Fruit fly (Drosophila melanogaster) whole organism, embryonic: ENCODE data around the gene CG6470.

Experiments
- Blimp-1 ChIP-seq: fragments of 200-800 bp; sonication (Bioruptor generic); optimal IDR thresholded peaks from 3 replicates; lab custom pipeline; 2018; ENCODE audit warnings: missing biosample characterization, missing genetic modification characterization, mild to moderate bottlenecking, moderate library complexity, missing genetic modification reagents
- CG10267 ChIP-seq: fragments of 200-800 bp; sonication (Bioruptor generic); optimal IDR thresholded peaks from 2 replicates; lab custom pipeline; 2018; ENCODE audit warnings: missing biosample characterization, mild to moderate bottlenecking, missing genetic modification characterization, moderate library complexity
- CG10959 ChIP-seq: fragments of 200-800 bp; sonication (Bioruptor generic); IDR thresholded peaks from 2 replicates; pipeline ENCODE4 v1.3.6; 2022; ENCODE audit warnings: missing biosample characterization, missing genetic modification characterization
- CG10979 ChIP-seq: fragments of 200-800 bp; sonication (Bioruptor generic); optimal IDR thresholded peaks from 2 replicates; lab custom pipeline; 2018; ENCODE audit warnings: missing biosample characterization, mild to moderate bottlenecking, missing genetic modification characterization, moderate library complexity
- CG11456 ChIP-seq: fragments of 200-800 bp; sonication (Bioruptor generic); IDR thresholded peaks from 3 replicates; pipeline ENCODE4 v1.3.6; 2022; ENCODE audit warnings: missing biosample characterization, missing genetic modification characterization
- CG12236 ChIP-seq: fragments of 200-800 bp; sonication (Bioruptor generic); optimal IDR thresholded peaks from 2 replicates; lab custom pipeline; 2016; ENCODE audit warnings: missing biosample characterization, missing genetic modification characterization
- CG12391 ChIP-seq: fragments of 200-800 bp; sonication (Bioruptor generic); optimal IDR thresholded peaks from 3 replicates; lab custom pipeline; 2018; ENCODE audit warnings: missing biosample characterization, mild to moderate bottlenecking, missing genetic modification characterization, moderate library complexity
- CG13775 ChIP-seq: fragments of 200-800 bp; sonication (Bioruptor generic); optimal IDR thresholded peaks from 3 replicates; lab custom pipeline; 2017; ENCODE audit warnings: missing biosample characterization, mild to moderate bottlenecking, missing genetic modification characterization
- CG1602 ChIP-seq: fragments of 200-800 bp; sonication (Bioruptor generic); optimal IDR thresholded peaks from 3 replicates; lab custom pipeline; 2016; ENCODE audit warnings: missing biosample characterization, missing genetic modification characterization
- CG18262 ChIP-seq: fragments of 200-800 bp; optimal IDR thresholded peaks from 3 replicates; lab custom pipeline; 2019; ENCODE audit warnings: missing biosample characterization, mild to moderate bottlenecking, missing genetic modification characterization, moderate library complexity
- CG2678 ChIP-seq: fragments of 200-800 bp; sonication (Bioruptor generic); optimal IDR thresholded peaks from 3 replicates; lab custom pipeline; 2019; ENCODE audit warnings: missing biosample characterization, mild to moderate bottlenecking, missing genetic modification characterization, moderate library complexity
- CG30431 ChIP-seq: fragments of 200-800 bp; sonication (Bioruptor generic); optimal IDR thresholded peaks from 2 replicates; lab custom pipeline; 2017; ENCODE audit warnings: missing biosample characterization, missing genetic modification characterization
- CG32767 ChIP-seq: fragments of 200-800 bp; sonication (Bioruptor generic); IDR thresholded peaks from 2 replicates; pipeline ENCODE4 v1.3.6; 2022; ENCODE audit warnings: missing biosample characterization, missing genetic modification characterization
- CG32772 ChIP-seq: fragments of 200-800 bp; sonication (Bioruptor generic); IDR thresholded peaks from 2 replicates; pipeline ENCODE4 v1.3.6; 2022; ENCODE audit warnings: missing biosample characterization, missing genetic modification characterization
- CG3281 ChIP-seq: fragments of 200-800 bp; sonication (Bioruptor generic); optimal IDR thresholded peaks from 3 replicates; lab custom pipeline; 2017; ENCODE audit warnings: missing biosample characterization, mild to moderate bottlenecking, missing genetic modification characterization
- CG3407 ChIP-seq: fragments of 200-800 bp; sonication (Bioruptor generic); optimal IDR thresholded peaks from 2 replicates; lab custom pipeline; 2018; ENCODE audit warnings: missing biosample characterization, mild to moderate bottlenecking, missing genetic modification characterization
- CG7357 ChIP-seq: fragments of 200-800 bp; sonication (Bioruptor generic); IDR thresholded peaks from 3 replicates; pipeline ENCODE4 v1.3.6; 2022; ENCODE audit warnings: missing biosample characterization, missing genetic modification characterization
- CG7556 ChIP-seq: fragments of 200-800 bp; sonication (Bioruptor generic); optimal IDR thresholded peaks from 2 replicates; lab custom pipeline; 2017; ENCODE audit warnings: missing biosample characterization, mild to moderate bottlenecking, missing genetic modification characterization
- CG8388 ChIP-seq: fragments of 200-800 bp; sonication (Bioruptor generic); optimal IDR thresholded peaks from 2 replicates; lab custom pipeline; 2019; ENCODE audit warnings: missing biosample characterization, mild to moderate bottlenecking, missing genetic modification characterization, moderate library complexity
- CG9215 ChIP-seq: fragments of 200-800 bp; sonication (Bioruptor generic); IDR thresholded peaks from 2 replicates; pipeline ENCODE4 v1.3.6; 2022; ENCODE audit warnings: missing biosample characterization, missing genetic modification characterization
- CG9727 ChIP-seq: fragments of 200-800 bp; sonication (Bioruptor generic); optimal IDR thresholded peaks from 3 replicates; lab custom pipeline; 2017; ENCODE audit warnings: missing biosample characterization, mild to moderate bottlenecking, missing genetic modification characterization
- Dbx ChIP-seq: fragments of 200-800 bp; sonication (Bioruptor generic); IDR thresholded peaks from 3 replicates; pipeline ENCODE4 v1.3.6; 2022; ENCODE audit warnings: missing biosample characterization, missing genetic modification characterization
- Drgx ChIP-seq: fragments of 200-800 bp; sonication (Bioruptor generic); IDR thresholded peaks from 2 replicates; pipeline ENCODE4 v1.3.6; 2022; ENCODE audit warnings: missing biosample characterization, missing genetic modification characterization
- Lhr ChIP-seq: fragments of 200-800 bp; sonication (Bioruptor generic); optimal IDR thresholded peaks from 3 replicates; lab custom pipeline; 2017; ENCODE audit warnings: mild to moderate bottlenecking, missing biosample characterization, missing genetic modification reagents, missing genetic modification characterization
- Med ChIP-seq: fragments of 200-800 bp; sonication (Bioruptor generic); peaks from one replicate; lab custom pipeline; 2016; ENCODE audit warnings: missing biosample characterization, missing genetic modification characterization, mild to moderate bottlenecking, inconsistent platforms, moderate library complexity
- PHDP ChIP-seq: fragments of 200-800 bp; sonication (Bioruptor generic); optimal IDR thresholded peaks from 3 replicates; lab custom pipeline; 2018; ENCODE audit warnings: missing biosample characterization, mild to moderate bottlenecking, missing genetic modification characterization, moderate library complexity
- Sry-β ChIP-seq: fragments of 200-800 bp; sonication (Bioruptor generic); optimal IDR thresholded peaks from 2 replicates; lab custom pipeline; 2018; ENCODE audit warnings: missing biosample characterization, mild to moderate bottlenecking, missing genetic modification characterization, moderate library complexity
- ara ChIP-seq: fragments of 200-800 bp; sonication (Bioruptor generic); IDR thresholded peaks from 2 replicates; pipeline ENCODE4 v1.3.6; 2022; ENCODE audit warnings: missing biosample characterization, missing genetic modification characterization
- bsh ChIP-seq, 2 experiments: fragments of 200-800 bp; sonication (Bioruptor generic); optimal IDR thresholded peaks; 2 replicates each; lab custom pipeline; 2017 to 2018; ENCODE audit warnings: mild to moderate bottlenecking in 2 of 2, missing biosample characterization in 2 of 2, missing genetic modification characterization in 2 of 2, moderate library complexity in 1 of 2
- chn ChIP-seq: fragments of 200-800 bp; sonication (Bioruptor generic); optimal IDR thresholded peaks from 2 replicates; lab custom pipeline; 2016; ENCODE audit warnings: missing biosample characterization, missing genetic modification characterization
- ci ChIP-seq: fragments of 200-800 bp; sonication (Bioruptor generic); IDR thresholded peaks from 3 replicates; pipeline ENCODE4 v1.3.6; 2022; ENCODE audit warnings: missing biosample characterization, missing genetic modification characterization
- dmrt11E ChIP-seq: fragments of 200-800 bp; sonication (Bioruptor generic); optimal IDR thresholded peaks from 3 replicates; lab custom pipeline; 2018; ENCODE audit warnings: missing biosample characterization, mild to moderate bottlenecking, missing genetic modification characterization, moderate library complexity
- esg ChIP-seq: fragments of 200-800 bp; sonication (Bioruptor generic); conservative IDR thresholded peaks from 2 replicates; pipeline ENCODE4 v1.3.6; 2022; ENCODE audit warnings: missing biosample characterization, missing genetic modification characterization
- fd96Cb ChIP-seq: fragments of 200-800 bp; sonication (Bioruptor generic); optimal IDR thresholded peaks from 2 replicates; lab custom pipeline; 2018; ENCODE audit warnings: missing biosample characterization, mild to moderate bottlenecking, missing genetic modification characterization, moderate library complexity
- grau ChIP-seq: fragments of 200-800 bp; optimal IDR thresholded peaks from 3 replicates; lab custom pipeline; 2019; ENCODE audit warnings: missing biosample characterization, mild to moderate bottlenecking, missing genetic modification characterization, moderate library complexity
- gsb-n ChIP-seq: fragments of 200-800 bp; sonication (Bioruptor generic); optimal IDR thresholded peaks from 3 replicates; lab custom pipeline; 2018; ENCODE audit warnings: missing biosample characterization, mild to moderate bottlenecking, missing genetic modification characterization
- lola ChIP-seq, 3 experiments: fragments of >200 bp in 2 of 3; fragments of 200-800 bp in 1 of 3; sonication (Bioruptor generic) in 1 of 3; optimal IDR thresholded peaks; 2 replicates each; lab custom pipeline; 2017 to 2019; ENCODE audit warnings: missing biosample characterization in 3 of 3, missing genetic modification characterization in 3 of 3, mild to moderate bottlenecking in 1 of 3, moderate library complexity in 1 of 3
- peb ChIP-seq: fragments of 200-800 bp; sonication (Bioruptor generic); IDR thresholded peaks from 2 replicates; pipeline ENCODE4 v1.3.6; 2022; ENCODE audit warnings: missing biosample characterization, missing genetic modification characterization
- prd ChIP-seq, 3 experiments: fragments of >200 bp in 2 of 3; fragments of 200-800 bp in 1 of 3; sonication (Bioruptor generic) in 1 of 3; optimal IDR thresholded peaks in 2 of 3; IDR thresholded peaks in 1 of 3; 2 replicates in 2 of 3; 3 replicates in 1 of 3; pipeline versions ENCODE4 v1.3.6 to Lab custom; 2017 to 2022; ENCODE audit warnings: missing biosample characterization in 1 of 3, missing genetic modification characterization in 1 of 3
- row ChIP-seq: fragments of 200-800 bp; sonication (Bioruptor generic); IDR thresholded peaks from 3 replicates; pipeline ENCODE4 v1.3.6; 2022; ENCODE audit warnings: missing biosample characterization, missing genetic modification characterization
- sc ChIP-seq, 3 experiments: fragments of >200 bp in 2 of 3; fragments of 200-800 bp in 1 of 3; sonication (Bioruptor generic) in 1 of 3; optimal IDR thresholded peaks; 2 replicates in 2 of 3; 3 replicates in 1 of 3; lab custom pipeline; 2017; ENCODE audit warnings: mild to moderate bottlenecking in 1 of 3, missing biosample characterization in 1 of 3, missing genetic modification characterization in 1 of 3, missing genetic modification reagents in 1 of 3
- sens ChIP-seq: fragments of 200-800 bp; sonication (Bioruptor generic); peaks from one replicate; lab custom pipeline; 2016; ENCODE audit warnings: missing biosample characterization, missing genetic modification characterization
- sqz ChIP-seq: fragments of 200-800 bp; sonication (Bioruptor generic); optimal IDR thresholded peaks from 3 replicates; lab custom pipeline; 2018; ENCODE audit warnings: missing biosample characterization, mild to moderate bottlenecking, missing genetic modification characterization
- ssp ChIP-seq: fragments of 200-800 bp; sonication (Bioruptor generic); IDR thresholded peaks from 2 replicates; pipeline ENCODE4 v1.3.6; 2022; ENCODE audit warnings: missing biosample characterization, missing genetic modification characterization
- tgo ChIP-seq: fragments of 200-800 bp; sonication (Bioruptor generic); IDR thresholded peaks from 3 replicates; pipeline ENCODE4 v1.3.6; 2022; ENCODE audit warnings: missing biosample characterization, missing genetic modification characterization
- tin ChIP-seq: fragments of 200-800 bp; sonication (Bioruptor generic); optimal IDR thresholded peaks from 3 replicates; lab custom pipeline; 2016; ENCODE audit warnings: missing biosample characterization, missing genetic modification characterization
- unpg ChIP-seq: fragments of 200-800 bp; sonication (Bioruptor generic); optimal IDR thresholded peaks from 3 replicates; lab custom pipeline; 2018; ENCODE audit warnings: missing biosample characterization, mild to moderate bottlenecking, missing genetic modification characterization, moderate library complexity
- wor ChIP-seq: fragments of 200-800 bp; sonication (Bioruptor generic); IDR thresholded peaks from 2 replicates; pipeline ENCODE4 v1.3.6; 2022; ENCODE audit warnings: missing biosample characterization, missing genetic modification characterization
- zfh1 ChIP-seq: fragments of 200-800 bp; sonication (Bioruptor generic); IDR thresholded peaks from 3 replicates; pipeline ENCODE4 v1.3.6; 2022; ENCODE audit warnings: missing biosample characterization, missing genetic modification characterization

CG6470 gene

dm6 chrX:18552451-18552850, 37.8 kb upstream of the CG6470 start (continued):
- TF ChIP-seq CG30431 (GFP tag; lab: Kevin White, UChicago) = peak; percentile 33
- TF ChIP-seq gsb-n (tag; lab: Kevin White, UChicago) = peak; percentile 28
- TF ChIP-seq CG12391 (tag; lab: Kevin White, UChicago) = peak; percentile 40
- no peak for TF ChIP-seq peb
- 0 out of 2 replicates have a peak, but pooled peaks have one; percentile 27 for TF ChIP-seq CG32772 (GFP tag; lab: Robert Waterston, UW)
- no peak; the same call in 2 of the 3 replicates for TF ChIP-seq CG7357 (GFP tag; lab: Robert Waterston, UW)
- TF ChIP-seq CG13775 (GFP tag; lab: Kevin White, UChicago) = peak; percentile 28
- TF ChIP-seq grau = peak; percentile 14
- TF ChIP-seq PHDP (tag; lab: Kevin White, UChicago) = peak; percentile 2
- peak in 1 of 3 experiments; percentile 59 for TF ChIP-seq lola (GFP tag; optimal IDR thresholded peaks at IDR 0.05; lab: Kevin White, UChicago)
- no peak for TF ChIP-seq CG11456 (GFP tag; lab: Robert Waterston, UW)
- TF ChIP-seq CG12236 (GFP tag; lab: Kevin White, UChicago) = no peak
- 0 out of 2 replicates have a peak, but pooled peaks have one; percentile 16 for TF ChIP-seq CG32767 (GFP tag; lab: Robert Waterston, UW)
- peak; percentile 68 for TF ChIP-seq dmrt11E
- TF ChIP-seq Dbx (GFP tag; lab: Robert Waterston, UW) = no peak
- TF ChIP-seq CG1602 = no peak
- TF ChIP-seq sqz = no peak
- TF ChIP-seq CG7556 (GFP tag; lab: Kevin White, UChicago) = peak; percentile 29
- peak; percentile 79 for TF ChIP-seq sens (GFP tag; lab: Kevin White, UChicago)
- peak; percentile 51 for TF ChIP-seq CG18262
- TF ChIP-seq Med (GFP tag; lab: Kevin White, UChicago) = peak; percentile 76
- TF ChIP-seq zfh1 (GFP tag; lab: Robert Waterston, UW) = peak; percentile 51; the same call in 2 of the 3 replicates
- TF ChIP-seq Blimp-1 (GFP tag; lab: Kevin White, UChicago) = peak; percentile 37
- TF ChIP-seq fd96Cb (tag; lab: Kevin White, UChicago) = peak; percentile 41
- TF ChIP-seq prd (optimal IDR thresholded peaks at IDR 0.05; lab: Kevin White, UChicago) = no peak
- TF ChIP-seq prd (GFP tag; IDR thresholded peaks at IDR 0.05; lab: Robert Waterston, UW) = peak; percentile 58; the same call in 2 of the 3 replicates
- 0 out of 2 replicates have a peak, but pooled peaks have one; percentile 26 for TF ChIP-seq ara (GFP tag; lab: Robert Waterston, UW)
- peak; percentile 44 for TF ChIP-seq unpg
- TF ChIP-seq CG8388 = peak; percentile 35
- TF ChIP-seq tgo = peak; percentile 33; the same call in 1 of the 3 replicates
- peak; percentile 61 to 63 for TF ChIP-seq bsh (GFP tag; optimal IDR thresholded peaks at IDR 0.05; lab: Kevin White, UChicago)
- peak; percentile 53 for TF ChIP-seq CG10979 (tag; lab: Kevin White, UChicago)
- TF ChIP-seq ci = 0 out of 3 replicates have a peak, but pooled peaks have one; percentile 23
- TF ChIP-seq CG3407 = peak; percentile 15
- peak; percentile 23; the same call in 1 of the 2 replicates for TF ChIP-seq esg (GFP tag; lab: Robert Waterston, UW)
- TF ChIP-seq CG10267 (tag; lab: Kevin White, UChicago) = peak; percentile 12
- TF ChIP-seq CG9215 (GFP tag; lab: Robert Waterston, UW) = no peak
- TF ChIP-seq tin (GFP tag; lab: Kevin White, UChicago) = no peak
- peak; percentile 82 for TF ChIP-seq Drgx
- no peak for TF ChIP-seq ssp
- no peak for TF ChIP-seq sc (optimal IDR thresholded peaks at IDR 0.05; lab: Kevin White, UChicago)
- TF ChIP-seq sc (GFP tag; optimal IDR thresholded peaks at IDR 0.05; lab: Kevin White, UChicago) = peak; percentile 11
- peak; percentile 34; the same call in 1 of the 2 replicates for TF ChIP-seq wor (GFP tag; lab: Robert Waterston, UW)
- no peak for TF ChIP-seq CG3281 (GFP tag; lab: Kevin White, UChicago)
- TF ChIP-seq chn (GFP tag; lab: Kevin White, UChicago) = no peak
- TF ChIP-seq Sry-β = no peak
- peak; percentile 42 for TF ChIP-seq row (GFP tag; lab: Robert Waterston, UW)
- TF ChIP-seq CG9727 (GFP tag; lab: Kevin White, UChicago) = peak; percentile 51
- TF ChIP-seq CG10959 (GFP tag; lab: Robert Waterston, UW) = peak; percentile 30; the same call in 1 of the 2 replicates
- TF ChIP-seq Lhr = peak; percentile 10
- TF ChIP-seq CG2678 (tag; lab: Kevin White, UChicago) = peak; percentile 39
